Fruit fly (Drosophila melanogaster): ENCODE measurements around the gene cDIP.

The cDIP gene

DNA sequence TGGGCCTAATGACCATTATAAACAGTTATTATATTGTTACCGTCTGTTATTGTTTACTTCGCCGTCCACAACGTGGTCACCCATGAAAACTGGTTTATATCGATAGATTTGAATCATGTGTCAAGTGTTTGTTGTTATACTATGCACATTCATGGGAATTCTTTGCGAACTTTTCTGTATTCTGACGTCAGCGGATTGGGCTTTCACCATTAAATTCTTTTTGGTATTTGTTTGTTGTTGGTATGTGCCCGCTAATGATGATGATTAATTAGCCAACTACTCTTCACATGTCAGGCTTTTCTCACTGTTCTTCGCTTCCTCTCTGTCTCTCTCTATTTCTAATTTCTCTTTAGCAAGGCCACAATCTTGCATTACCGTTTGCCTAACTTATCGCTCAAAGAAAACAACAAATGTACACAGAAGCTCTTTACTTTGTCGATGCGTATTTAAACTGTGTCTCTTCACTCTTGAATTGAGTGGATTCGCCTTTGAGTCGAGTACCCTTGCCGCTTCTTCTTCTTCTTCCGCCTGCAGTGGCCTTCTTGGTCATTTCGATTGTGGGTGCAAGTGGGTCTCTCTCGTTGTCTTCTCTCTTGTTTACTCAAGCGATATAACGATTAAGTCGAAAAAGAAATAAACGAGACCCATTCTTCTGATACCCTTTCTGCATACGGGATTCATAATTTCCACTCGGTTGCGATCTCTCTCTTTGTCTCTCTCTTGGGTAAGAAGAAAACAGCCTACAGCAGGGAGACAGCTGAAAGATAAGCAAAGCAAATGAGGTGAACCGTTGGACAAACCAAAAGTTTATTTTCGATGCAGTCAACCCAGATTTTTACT, 43.0 kb upstream of the cDIP start (continued):
- peak; percentile 30 for TF ChIP-seq CG12236 (GFP tag; optimal IDR thresholded peaks at IDR 0.05)
- TF ChIP-seq CG15696 (tag; optimal IDR thresholded peaks at IDR 0.05), result peak; percentile 71
- TF ChIP-seq CG10147 (GFP tag; optimal IDR thresholded peaks at IDR 0.05), result no peak
- TF ChIP-seq CG1792 (GFP tag; optimal IDR thresholded peaks at IDR 0.05), result no peak
- no peak; the same call in 1 of the 2 replicates for TF ChIP-seq E2f1 (GFP tag; IDR thresholded peaks at IDR 0.05)
- no peak for TF ChIP-seq CG12104 (GFP tag; optimal IDR thresholded peaks at IDR 0.05)
- no peak for TF ChIP-seq ind (GFP tag; optimal IDR thresholded peaks at IDR 0.05)
- no peak; the same call in 1 of the 2 replicates for TF ChIP-seq crol (GFP tag; IDR thresholded peaks at IDR 0.05)
- TF ChIP-seq Dfd (GFP tag; optimal IDR thresholded peaks at IDR 0.05), result no peak
- TF ChIP-seq HmgZ (tag; optimal IDR thresholded peaks at IDR 0.05), result no peak
- no peak for TF ChIP-seq bbx (GFP tag; IDR thresholded peaks at IDR 0.05; ENCODE audit: partially characterized antibody)
- no peak for TF ChIP-seq Ets97D (GFP tag; optimal IDR thresholded peaks at IDR 0.05)
- no peak for TF ChIP-seq CG12942 (GFP tag; optimal IDR thresholded peaks at IDR 0.05)
- TF ChIP-seq MBD-R2 (GFP tag; IDR thresholded peaks at IDR 0.05), result no peak
- no peak for TF ChIP-seq lilli (GFP tag; optimal IDR thresholded peaks at IDR 0.05)
- no peak for TF ChIP-seq bowl (GFP tag; IDR thresholded peaks at IDR 0.05)
- no peak for TF ChIP-seq Adf1 (GFP tag; IDR thresholded peaks at IDR 0.05)
- peak; percentile 85 for TF ChIP-seq CG12071 (GFP tag; optimal IDR thresholded peaks at IDR 0.05)
- no peak for TF ChIP-seq wdn (GFP tag; IDR thresholded peaks at IDR 0.05)
- TF ChIP-seq gcm2 (GFP tag; optimal IDR thresholded peaks at IDR 0.05), result no peak
- TF ChIP-seq caup (GFP tag; optimal IDR thresholded peaks at IDR 0.05; ENCODE audit: severe bottlenecking), result no peak
- TF ChIP-seq gsb (GFP tag; IDR thresholded peaks at IDR 0.05), result 0 out of 2 replicates have a peak, but pooled peaks have one; percentile 24
- TF ChIP-seq cg (GFP tag; optimal IDR thresholded peaks at IDR 0.05), result no peak
- TF ChIP-seq onecut (GFP tag; IDR thresholded peaks at IDR 0.05), result peak; percentile 52
- TF ChIP-seq CG17912 (GFP tag; optimal IDR thresholded peaks at IDR 0.05), result peak; percentile 97
- no peak for TF ChIP-seq CG7786 (GFP tag; optimal IDR thresholded peaks at IDR 0.05)
- no peak for TF ChIP-seq bcd (GFP tag; optimal IDR thresholded peaks at IDR 0.05)
- TF ChIP-seq Sry-β (GFP tag; optimal IDR thresholded peaks at IDR 0.05), result peak; percentile 26
- TF ChIP-seq CG9215 (GFP tag; IDR thresholded peaks at IDR 0.05), result no peak
- peak; percentile 94 for TF ChIP-seq sd (tag; optimal IDR thresholded peaks at IDR 0.05)
- TF ChIP-seq Awh (GFP tag; IDR thresholded peaks at IDR 0.05), result peak; percentile 91
- TF ChIP-seq ftz-f1 (GFP tag; optimal IDR thresholded peaks at IDR 0.05), result no peak
- no peak for TF ChIP-seq Atf-2 (GFP tag; optimal IDR thresholded peaks at IDR 0.05)
- TF ChIP-seq crc (GFP tag; optimal IDR thresholded peaks at IDR 0.05), result no peak
- TF ChIP-seq stwl (tag; optimal IDR thresholded peaks at IDR 0.05), result no peak
- no peak for TF ChIP-seq zen2 (GFP tag; IDR thresholded peaks at IDR 0.05; ENCODE audit: partially characterized antibody)
- peak; percentile 2 for TF ChIP-seq CG15479 (GFP tag; optimal IDR thresholded peaks at IDR 0.05)
- TF ChIP-seq grau (tag; optimal IDR thresholded peaks at IDR 0.05), result no peak
- TF ChIP-seq CG7745 (tag; optimal IDR thresholded peaks at IDR 0.05), result peak; percentile 73
- TF ChIP-seq wor (GFP tag; IDR thresholded peaks at IDR 0.05), result no peak
- TF ChIP-seq h (optimal IDR thresholded peaks at IDR 0.05), result no peak
- no peak for TF ChIP-seq CG30403 (GFP tag; optimal IDR thresholded peaks at IDR 0.05)
- no peak for TF ChIP-seq C15 (GFP tag; IDR thresholded peaks at IDR 0.05)
- TF ChIP-seq CG1603 (tag; optimal IDR thresholded peaks at IDR 0.05), result peak; percentile 40
- TF ChIP-seq CG11398 (GFP tag; optimal IDR thresholded peaks at IDR 0.05), result no peak
- TF ChIP-seq CG10366 (GFP tag; IDR thresholded peaks at IDR 0.05), result no peak
- no peak for TF ChIP-seq CG32532 (GFP tag; IDR thresholded peaks at IDR 0.05)
- TF ChIP-seq salm (tag; optimal IDR thresholded peaks at IDR 0.05), result peak; percentile 82
- TF ChIP-seq CG18011 (GFP tag; optimal IDR thresholded peaks at IDR 0.05), result no peak
- no peak for TF ChIP-seq CG30020 (tag; optimal IDR thresholded peaks at IDR 0.05)
- no peak for TF ChIP-seq Lim3 (GFP tag; IDR thresholded peaks at IDR 0.05)

Data from whole organism, embryonic.